Worm (Caenorhabditis elegans) whole organism, late embryonic: ENCODE results near the gene K11H12.10.

ENCODE experiments used
- ama-1 ChIP-seq: fragments of 150-350 bp; optimal IDR thresholded peaks from 2 replicates; lab custom pipeline; 2014
- ceh-14 ChIP-seq: sonication (generic microtip); optimal IDR thresholded peaks from 2 replicates; lab custom pipeline; 2016; ENCODE audit warnings: missing genotype, missing genetic modification characterization, missing compliant biosample characterization
- eyg-1 ChIP-seq: sonication (generic microtip); optimal IDR thresholded peaks from 2 replicates; lab custom pipeline; 2016; ENCODE audit warnings: missing genotype, missing genetic modification characterization, missing compliant biosample characterization
- fkh-10 ChIP-seq: fragments of 150-350 bp; optimal IDR thresholded peaks from 2 replicates; lab custom pipeline; 2014; ENCODE audit warnings: missing biosample characterization, missing genetic modification reagents, missing genetic modification characterization
- mec-3 ChIP-seq: sonication (generic microtip); optimal IDR thresholded peaks from 2 replicates; lab custom pipeline; 2016; ENCODE audit warnings: borderline replicate concordance, missing genetic modification characterization, missing compliant biosample characterization
- pha-4 ChIP-seq: fragments of 150-350 bp; optimal IDR thresholded peaks from 2 replicates; lab custom pipeline; 2018; ENCODE audit warnings: missing biosample characterization, missing genetic modification reagents, missing genetic modification characterization

DNA sequence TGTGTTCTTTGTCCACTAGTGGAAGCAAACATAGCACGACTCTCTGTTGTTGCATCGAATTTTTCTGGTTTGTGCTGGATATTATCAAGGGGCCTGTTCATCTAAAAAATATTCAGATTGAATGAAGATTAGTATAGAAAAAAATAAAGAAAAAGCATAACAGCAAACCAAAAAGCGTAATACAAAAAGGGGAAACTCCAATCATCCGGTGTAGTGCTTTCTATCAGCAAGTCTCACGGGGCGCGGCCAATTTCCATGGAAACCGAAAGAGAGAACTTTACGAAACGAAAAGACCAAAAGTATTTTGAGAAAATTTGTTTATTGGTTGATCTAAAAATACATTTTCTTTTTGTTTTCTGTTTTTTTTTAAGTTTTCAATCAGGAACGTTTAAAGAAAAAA is 22.4 kb downstream of the K11H12.10 start, which contains the start of gene Y55F3C.17:
- TF ChIP-seq eyg-1 (tag; lab: Kevin White, UChicago), result no peak
- TF ChIP-seq pha-4 (tag; lab: Kevin White, UChicago), result no peak
- TF ChIP-seq ceh-14 (tag; lab: Kevin White, UChicago), result no peak
- TF ChIP-seq mec-3, result no peak
- TF ChIP-seq ama-1, result no peak
- TF ChIP-seq fkh-10 (GFP tag; lab: Kevin White, UChicago), result no peak
